Fruit fly (Drosophila melanogaster): ENCODE measurements around the gene CG9016.

DNA sequence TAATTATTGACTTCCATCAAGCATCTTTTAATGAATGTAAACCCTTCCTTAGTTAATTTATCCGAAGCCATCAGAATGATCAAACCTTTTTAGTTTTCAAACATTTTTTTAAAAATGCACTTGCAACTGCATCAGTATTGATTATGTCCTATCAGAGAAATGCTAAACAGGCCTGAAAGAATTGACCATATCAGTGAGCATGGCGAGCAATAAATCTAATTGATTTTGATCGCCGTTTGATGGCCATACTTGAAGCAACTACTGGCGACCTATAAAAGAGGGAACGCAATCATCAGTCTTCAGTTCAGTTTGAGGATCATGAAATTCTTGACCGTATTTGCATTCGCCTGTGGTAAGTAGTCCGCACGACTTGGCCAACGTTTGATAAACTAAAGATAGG lies 37.8 kb downstream of the CG9016 start, which contains the start of gene CG9029:
- TF ChIP-seq Ets96B (tag; optimal IDR thresholded peaks at IDR 0.05) (no peak), CG1621 (tag; optimal IDR thresholded peaks at IDR 0.05) (no peak), Sox102F (GFP tag; optimal IDR thresholded peaks at IDR 0.05) (no peak), CG32006 (GFP tag; optimal IDR thresholded peaks at IDR 0.05) (no peak), pdm3 (GFP tag; optimal IDR thresholded peaks at IDR 0.05) (no peak), Hr39 (GFP tag; optimal IDR thresholded peaks at IDR 0.05) (no peak)
